Fruit fly (Drosophila melanogaster) whole organism, prepupa: Measurements from ENCODE around the gene Cerk.

Experiments used
- CG10631 ChIP-seq: fragments of 200-800 bp; sonication (Bioruptor generic); optimal IDR thresholded peaks from 2 replicates; lab custom pipeline; 2016; ENCODE audit warnings: missing biosample characterization, missing genetic modification characterization
- CG11762 ChIP-seq: fragments of 200-800 bp; sonication (Bioruptor generic); optimal IDR thresholded peaks from 3 replicates; lab custom pipeline; 2016; ENCODE audit warnings: missing biosample characterization, missing genetic modification characterization; ENCODE audit not compliant: insufficient read depth
- CG15336 ChIP-seq: fragments of 200-800 bp; sonication (Bioruptor generic); IDR thresholded peaks from 2 replicates; pipeline ENCODE4 v1.3.6; 2022; ENCODE audit warnings: missing biosample characterization, missing genetic modification characterization
- CG1621 ChIP-seq: fragments of 200-800 bp; sonication (Bioruptor generic); optimal IDR thresholded peaks from 3 replicates; lab custom pipeline; 2018; ENCODE audit warnings: missing biosample characterization, mild to moderate bottlenecking, missing genetic modification characterization
- CG16779 ChIP-seq: fragments of 200-800 bp; sonication (Bioruptor generic); optimal IDR thresholded peaks from 3 replicates; lab custom pipeline; 2017; ENCODE audit warnings: missing biosample characterization, mild to moderate bottlenecking, missing genetic modification characterization
- CG3032 ChIP-seq: fragments of 200-800 bp; optimal IDR thresholded peaks from 2 replicates; lab custom pipeline; 2019; ENCODE audit warnings: missing biosample characterization, mild to moderate bottlenecking, missing genetic modification characterization, moderate library complexity
- CG34406 ChIP-seq: fragments of 200-800 bp; sonication (Bioruptor generic); optimal IDR thresholded peaks from 3 replicates; lab custom pipeline; 2016; ENCODE audit warnings: missing biosample characterization, missing genetic modification characterization
- CG3919 ChIP-seq: fragments of 200-800 bp; sonication (Bioruptor generic); optimal IDR thresholded peaks from 3 replicates; lab custom pipeline; 2016; ENCODE audit warnings: missing biosample characterization, missing genetic modification characterization
- CG4318 ChIP-seq: fragments of 200-800 bp; sonication (Bioruptor generic); optimal IDR thresholded peaks from 3 replicates; lab custom pipeline; 2017; ENCODE audit warnings: missing biosample characterization, mild to moderate bottlenecking, missing genetic modification characterization
- CG8119 ChIP-seq: fragments of 200-800 bp; sonication (Bioruptor generic); IDR thresholded peaks from 3 replicates; pipeline ENCODE4 v1.3.6; 2022; ENCODE audit warnings: missing biosample characterization, missing genetic modification characterization
- Eip78C ChIP-seq: fragments of 200-800 bp; sonication (Bioruptor generic); peaks from one replicate; lab custom pipeline; 2016; ENCODE audit warnings: missing biosample characterization, missing genetic modification characterization
- Eip93F ChIP-seq: fragments of 200-800 bp; sonication (Bioruptor generic); optimal IDR thresholded peaks from 2 replicates; lab custom pipeline; 2016; ENCODE audit warnings: missing biosample characterization, mild to moderate bottlenecking, missing genetic modification characterization
- Ets96B ChIP-seq: fragments of 200-800 bp; optimal IDR thresholded peaks from 2 replicates; lab custom pipeline; 2019; ENCODE audit warnings: missing biosample characterization, mild to moderate bottlenecking, missing genetic modification characterization, moderate library complexity
- Gug ChIP-seq: fragments of 200-800 bp; sonication (Bioruptor generic); IDR thresholded peaks from 2 replicates; pipeline ENCODE4 v1.3.6; 2022; ENCODE audit warnings: missing biosample characterization, missing genetic modification characterization
- Sox14 ChIP-seq: fragments of 200-800 bp; sonication (Bioruptor generic); optimal IDR thresholded peaks from 3 replicates; lab custom pipeline; 2016; ENCODE audit warnings: missing biosample characterization, missing genetic modification characterization
- Sox15 ChIP-seq: fragments of 200-800 bp; sonication (Bioruptor generic); optimal IDR thresholded peaks from 3 replicates; lab custom pipeline; 2016; ENCODE audit warnings: missing biosample characterization, missing genetic modification characterization
- acj6 ChIP-seq: fragments of 200-800 bp; sonication (Bioruptor generic); optimal IDR thresholded peaks from 3 replicates; lab custom pipeline; 2016; ENCODE audit warnings: missing biosample characterization, missing genetic modification characterization
- cyc ChIP-seq: fragments of 200-800 bp; sonication (Bioruptor generic); optimal IDR thresholded peaks from 3 replicates; lab custom pipeline; 2016; ENCODE audit warnings: missing biosample characterization, missing genetic modification characterization
- dsx ChIP-seq: fragments of 200-800 bp; optimal IDR thresholded peaks from 3 replicates; lab custom pipeline; 2019; ENCODE audit warnings: missing biosample characterization, mild to moderate bottlenecking, missing genetic modification characterization, moderate library complexity; ENCODE audit not compliant: poor library complexity, severe bottlenecking
- esn ChIP-seq: fragments of 200-800 bp; sonication (Bioruptor generic); optimal IDR thresholded peaks from 2 replicates; lab custom pipeline; 2016; ENCODE audit warnings: missing biosample characterization, mild to moderate bottlenecking, missing genetic modification characterization, moderate library complexity
- lz ChIP-seq: fragments of 200-800 bp; sonication (Bioruptor generic); optimal IDR thresholded peaks from 3 replicates; lab custom pipeline; 2016; ENCODE audit warnings: missing biosample characterization, missing genetic modification characterization
- spab ChIP-seq: fragments of 200-800 bp; sonication (Bioruptor generic); optimal IDR thresholded peaks from 2 replicates; lab custom pipeline; 2017; ENCODE audit warnings: missing biosample characterization, mild to moderate bottlenecking, missing genetic modification characterization, missing genetic modification reagents
- ss ChIP-seq, 2 experiments: fragments of 200-800 bp; sonication (Bioruptor generic); optimal IDR thresholded peaks; 2 replicates in 1 of 2; 3 replicates in 1 of 2; lab custom pipeline; 2017 to 2018; ENCODE audit warnings: mild to moderate bottlenecking in 2 of 2, missing biosample characterization in 2 of 2, missing genetic modification characterization in 2 of 2, moderate library complexity in 1 of 2
- svp ChIP-seq: fragments of 200-800 bp; sonication (Bioruptor generic); peaks from one replicate; lab custom pipeline; 2016; ENCODE audit warnings: missing biosample characterization, missing genetic modification characterization

Gene Cerk

dm6 chr3R:5310250-5310649 lies 57.9 kb downstream of the Cerk start:
- TF ChIP-seq Sox15 (GFP tag; lab: Kevin White, UChicago) (no peak), dsx (GFP tag; lab: Kevin White, UChicago) (no peak), CG8119 (GFP tag; lab: Robert Waterston, UW) (no peak), CG1621 (no peak), CG11762 (no peak), CG16779 (no peak), Ets96B (no peak), lz (GFP tag; lab: Kevin White, UChicago) (no peak), spab (no peak), CG15336 (GFP tag; lab: Robert Waterston, UW) (no peak), CG3032 (tag; lab: Kevin White, UChicago) (no peak), CG3919 (GFP tag; lab: Kevin White, UChicago) (no peak), svp (GFP tag; lab: Kevin White, UChicago) (no peak), cyc (GFP tag; lab: Kevin White, UChicago) (no peak), Sox14 (GFP tag; lab: Kevin White, UChicago) (no peak), CG4318 (GFP tag; lab: Kevin White, UChicago) (no peak)

dm6 chr3R:5309234-5309798 lies 58.8 kb downstream of the Cerk start:
- TF ChIP-seq Gug = no peak
- TF ChIP-seq CG3919 (GFP tag; lab: Kevin White, UChicago) = no peak
- TF ChIP-seq Eip93F (GFP tag; lab: Kevin White, UChicago) = no peak
- TF ChIP-seq ss (GFP tag; optimal IDR thresholded peaks at IDR 0.05; lab: Kevin White, UChicago) = no peak
- TF ChIP-seq lz (GFP tag; lab: Kevin White, UChicago) = no peak
- TF ChIP-seq esn (GFP tag; lab: Kevin White, UChicago) = no peak
- TF ChIP-seq Eip78C (GFP tag; lab: Kevin White, UChicago) = no peak
- no peak for TF ChIP-seq acj6
- TF ChIP-seq CG34406 (GFP tag; lab: Kevin White, UChicago) = no peak
- TF ChIP-seq CG10631 (GFP tag; lab: Kevin White, UChicago) = no peak
- TF ChIP-seq cyc (GFP tag; lab: Kevin White, UChicago) = no peak
- TF ChIP-seq CG4318 (GFP tag; lab: Kevin White, UChicago) = no peak
